Worm (Caenorhabditis elegans) whole organism, L4/young adult: Measurements from ENCODE around the gene exos-4.1.

Experiments
- W03F9.2 ChIP-seq: fragments of 150-350 bp; optimal IDR thresholded peaks from 2 replicates; lab custom pipeline; 2014; ENCODE audit warnings: missing biosample characterization, missing genetic modification characterization
- dao-5 ChIP-seq: sonication (generic microtip); optimal IDR thresholded peaks from 2 replicates; lab custom pipeline; 2016; ENCODE audit warnings: missing genotype, missing genetic modification characterization, moderate library complexity, missing compliant biosample characterization
- him-1 ChIP-seq: sonication (generic microtip); optimal IDR thresholded peaks from 2 replicates; lab custom pipeline; 2016; ENCODE audit warnings: missing genotype, missing genetic modification reagents, missing genetic modification characterization, missing compliant biosample characterization

DNA sequence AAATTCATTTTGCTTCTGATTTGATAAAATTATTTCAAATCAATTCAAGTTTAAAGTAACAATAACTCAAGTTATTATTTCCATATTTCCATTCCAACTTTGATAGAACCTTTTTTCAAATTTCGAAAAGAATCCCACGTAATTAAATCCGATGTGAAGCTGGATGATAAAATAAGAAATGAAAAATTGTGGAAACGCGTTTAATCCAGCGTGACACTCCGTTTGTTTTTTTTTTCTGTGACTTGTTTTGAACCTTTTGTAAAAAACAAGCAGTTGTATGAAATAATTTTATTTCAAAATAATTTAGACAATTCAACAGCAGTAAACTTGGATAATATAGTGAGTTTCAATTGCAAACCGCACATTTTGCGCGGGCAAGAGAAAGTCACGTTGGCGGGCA, 46.2 kb upstream of the exos-4.1 start, which contains the start of gene F49E11.7:
- TF ChIP-seq W03F9.2 (tag; lab: Kevin White, UChicago) = no peak
- no peak for TF ChIP-seq dao-5 (tag; lab: Kevin White, UChicago)
- no peak for TF ChIP-seq him-1 (tag; lab: Kevin White, UChicago)
